Fruit fly (Drosophila melanogaster): ENCODE results near the gene CG43638.
A peak's percentile ranks its signal among the peaks of the same experiment; 100 is the strongest.

CG43638 gene

DNA sequence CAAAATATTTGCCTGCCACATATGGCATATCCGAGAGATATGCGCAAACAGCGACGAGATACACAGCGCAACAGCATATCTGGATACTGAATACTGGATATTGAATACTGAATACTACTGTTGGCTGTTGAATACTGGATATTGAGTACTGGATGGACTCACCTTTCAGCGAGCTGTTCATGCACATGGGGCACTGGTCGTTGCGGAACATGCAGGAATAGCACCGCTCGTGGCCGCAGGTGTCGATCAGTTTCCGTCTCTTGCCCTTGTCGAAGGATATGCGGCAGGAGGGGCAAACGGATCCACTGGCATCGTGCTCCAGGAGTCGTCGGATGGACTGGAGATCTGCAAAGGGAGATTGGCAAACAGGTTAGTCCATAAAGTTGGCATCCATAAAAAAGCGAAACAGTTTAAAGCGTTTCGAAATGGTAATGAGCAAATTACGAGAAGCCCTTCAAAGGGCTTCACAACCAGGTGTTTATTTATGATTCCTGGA is 15.8 kb upstream of the CG43638 start:
- TF ChIP-seq tai (GFP tag; optimal IDR thresholded peaks at IDR 0.05) (no peak), HLH106 (tag; optimal IDR thresholded peaks at IDR 0.05) (no peak), pan (optimal IDR thresholded peaks at IDR 0.05) (no peak), Rel (GFP tag; optimal IDR thresholded peaks at IDR 0.05) (no peak), Rel (tag; optimal IDR thresholded peaks at IDR 0.05) (no peak), dl (GFP tag; optimal IDR thresholded peaks at IDR 0.05; ENCODE audit: insufficient read depth in 1 of 2, partially characterized antibody in 2 of 2) (no peak), Dfd (GFP tag; optimal IDR thresholded peaks at IDR 0.05) (no peak), h (GFP tag; optimal IDR thresholded peaks at IDR 0.05) (no peak), ey (GFP tag; optimal IDR thresholded peaks at IDR 0.05) (no peak), Sp1 (GFP tag; optimal IDR thresholded peaks at IDR 0.05) (no peak), CG32264 (GFP tag; optimal IDR thresholded peaks at IDR 0.05) (no peak), lola (GFP tag; optimal IDR thresholded peaks at IDR 0.05) (no peak), Mio (GFP tag; optimal IDR thresholded peaks at IDR 0.05) (no peak), Myc (optimal IDR thresholded peaks at IDR 0.05) (no peak), Dif (GFP tag; optimal IDR thresholded peaks at IDR 0.05; ENCODE audit: partially characterized antibody) (no peak), foxo (GFP tag; optimal IDR thresholded peaks at IDR 0.05) (no peak), dmrt93B (GFP tag; optimal IDR thresholded peaks at IDR 0.05) (no peak), rgr (GFP tag; optimal IDR thresholded peaks at IDR 0.05) (no peak), dsf (GFP tag; optimal IDR thresholded peaks at IDR 0.05; ENCODE audit: borderline replicate concordance) (no peak)

DNA sequence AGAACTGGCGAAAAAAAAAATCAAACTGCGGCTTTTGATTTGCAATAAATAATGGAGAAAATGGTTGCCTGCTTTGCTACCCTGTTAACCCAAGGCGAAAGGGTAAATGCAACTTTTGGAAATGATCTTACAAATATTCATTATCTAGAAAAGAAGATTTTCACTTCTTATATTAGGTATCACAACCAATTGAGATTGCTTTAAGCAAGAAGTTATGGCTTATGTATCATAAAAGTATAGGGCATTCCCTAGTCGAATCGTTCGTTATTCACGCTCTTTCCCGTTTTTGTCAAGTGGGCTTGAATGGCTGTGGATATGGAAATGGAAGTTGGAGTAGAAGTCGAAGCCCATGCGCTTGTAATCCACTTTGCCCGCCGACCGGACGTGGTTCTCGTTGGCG is 13.9 kb upstream of the CG43638 start:
- TF ChIP-seq usp (GFP tag; optimal IDR thresholded peaks at IDR 0.05) (no peak), dmrt93B (GFP tag; optimal IDR thresholded peaks at IDR 0.05) (peak; percentile 7), Hr83 (GFP tag; optimal IDR thresholded peaks at IDR 0.05; ENCODE audit: poor library complexity, severe bottlenecking) (no peak), tai (GFP tag; optimal IDR thresholded peaks at IDR 0.05) (no peak), psq (GFP tag; optimal IDR thresholded peaks at IDR 0.05) (no peak), Jra (GFP tag; optimal IDR thresholded peaks at IDR 0.05) (no peak), lola (GFP tag; optimal IDR thresholded peaks at IDR 0.05) (no peak), CG9705 (GFP tag; optimal IDR thresholded peaks at IDR 0.05) (no peak), jim (GFP tag; optimal IDR thresholded peaks at IDR 0.05) (no peak), foxo (GFP tag; optimal IDR thresholded peaks at IDR 0.05) (no peak), Vsx2 (GFP tag; optimal IDR thresholded peaks at IDR 0.05; ENCODE audit: partially characterized antibody) (no peak), CrebA (GFP tag; optimal IDR thresholded peaks at IDR 0.05; ENCODE audit: borderline replicate concordance) (no peak), Abd-B (GFP tag; optimal IDR thresholded peaks at IDR 0.05) (no peak), sage (GFP tag; optimal IDR thresholded peaks at IDR 0.05) (no peak), fru (GFP tag; optimal IDR thresholded peaks at IDR 0.05) (peak; percentile 15), ey (GFP tag; optimal IDR thresholded peaks at IDR 0.05) (peak; percentile 28), pan (optimal IDR thresholded peaks at IDR 0.05) (peak; percentile 13), Sp1 (GFP tag; optimal IDR thresholded peaks at IDR 0.05) (no peak), N (GFP tag; optimal IDR thresholded peaks at IDR 0.05) (no peak), CG32264 (GFP tag; optimal IDR thresholded peaks at IDR 0.05) (no peak), Mio (GFP tag; optimal IDR thresholded peaks at IDR 0.05) (no peak), Dfd (GFP tag; optimal IDR thresholded peaks at IDR 0.05) (no peak), OdsH (GFP tag; optimal IDR thresholded peaks at IDR 0.05) (peak; percentile 29), GATAd (GFP tag; optimal IDR thresholded peaks at IDR 0.05) (no peak), Myc (optimal IDR thresholded peaks at IDR 0.05) (no peak), sv (GFP tag; optimal IDR thresholded peaks at IDR 0.05) (no peak), HLH106 (tag; optimal IDR thresholded peaks at IDR 0.05) (peak; percentile 16), h (GFP tag; optimal IDR thresholded peaks at IDR 0.05) (peak; percentile 59), rgr (GFP tag; optimal IDR thresholded peaks at IDR 0.05) (no peak), Dif (GFP tag; optimal IDR thresholded peaks at IDR 0.05; ENCODE audit: partially characterized antibody) (no peak), br (GFP tag; optimal IDR thresholded peaks at IDR 0.05) (no peak), woc (GFP tag; optimal IDR thresholded peaks at IDR 0.05) (peak; percentile 49), Hr78 (GFP tag; optimal IDR thresholded peaks at IDR 0.05) (no peak), brk (GFP tag; optimal IDR thresholded peaks at IDR 0.05) (no peak), Hnf4 (GFP tag; optimal IDR thresholded peaks at IDR 0.05) (no peak), Rel (GFP tag; optimal IDR thresholded peaks at IDR 0.05) (no peak), Rel (tag; optimal IDR thresholded peaks at IDR 0.05) (no peak), dl (GFP tag; optimal IDR thresholded peaks at IDR 0.05; ENCODE audit: insufficient read depth in 1 of 2, partially characterized antibody in 2 of 2) (no peak)

All from whole organism, wandering third instar larva.